Worm (Caenorhabditis elegans) whole organism, late embryonic: ENCODE measurements around the gene srg-45.

ENCODE experiments used
- C38D4.7 ChIP-seq: fragments of 200-800 bp; sonication (Bioruptor generic); optimal IDR thresholded peaks from 2 replicates; lab custom pipeline; 2018; ENCODE audit warnings: mild to moderate bottlenecking, missing genetic modification characterization, moderate library complexity, missing compliant biosample characterization
- K09A11.1 ChIP-seq: sonication (generic microtip); optimal IDR thresholded peaks from 2 replicates; lab custom pipeline; 2017; ENCODE audit warnings: antibody characterized with exemption, mild to moderate bottlenecking, missing genetic modification characterization, missing compliant biosample characterization; ENCODE audit not compliant: insufficient read depth
- Y22D7AL.16 ChIP-seq: sonication (generic microtip); optimal IDR thresholded peaks from 2 replicates; lab custom pipeline; 2016; ENCODE audit warnings: missing genetic modification characterization, missing compliant biosample characterization
- ceh-18 ChIP-seq: sonication (generic microtip); optimal IDR thresholded peaks from 2 replicates; lab custom pipeline; 2016; ENCODE audit warnings: missing genetic modification characterization, missing compliant biosample characterization
- ceh-22 ChIP-seq: sonication (generic microtip); optimal IDR thresholded peaks from 2 replicates; lab custom pipeline; 2017; ENCODE audit warnings: missing biosample characterization, missing genetic modification characterization
- ceh-30 ChIP-seq: fragments of 150-350 bp; optimal IDR thresholded peaks from 2 replicates; lab custom pipeline; 2014; ENCODE audit warnings: missing biosample characterization, missing genetic modification characterization
- ceh-31 ChIP-seq: sonication (generic microtip); optimal IDR thresholded peaks from 2 replicates; lab custom pipeline; 2016; ENCODE audit warnings: missing genetic modification characterization, missing compliant biosample characterization
- ceh-45 ChIP-seq: fragments of 200-800 bp; sonication (Bioruptor generic); IDR thresholded peaks from 2 replicates; pipeline ENCODE4 v1.3.6; 2022; ENCODE audit warnings: missing genetic modification reagents, missing genetic modification characterization, missing compliant biosample characterization
- ceh-9 ChIP-seq: sonication (generic microtip); optimal IDR thresholded peaks from 2 replicates; lab custom pipeline; 2016; ENCODE audit warnings: mild to moderate bottlenecking, missing genetic modification characterization, inconsistent platforms, missing compliant biosample characterization
- che-1 ChIP-seq: sonication (generic microtip); optimal IDR thresholded peaks from 2 replicates; lab custom pipeline; 2016; ENCODE audit warnings: mild to moderate bottlenecking, missing genetic modification characterization, missing compliant biosample characterization
- dve-1 ChIP-seq: sonication (generic microtip); optimal IDR thresholded peaks from 2 replicates; lab custom pipeline; 2017; ENCODE audit warnings: antibody characterized with exemption, mild to moderate bottlenecking, missing genetic modification characterization, missing compliant biosample characterization
- elt-2 ChIP-seq: sonication (generic microtip); optimal IDR thresholded peaks from 2 replicates; lab custom pipeline; 2016; ENCODE audit warnings: missing genetic modification reagents, missing genetic modification characterization, missing compliant biosample characterization
- elt-4 ChIP-seq: sonication (generic microtip); optimal IDR thresholded peaks from 2 replicates; lab custom pipeline; 2016; ENCODE audit warnings: missing genetic modification characterization, missing compliant biosample characterization
- ets-4 ChIP-seq: sonication (generic microtip); optimal IDR thresholded peaks from 2 replicates; lab custom pipeline; 2016; ENCODE audit warnings: missing genetic modification characterization, missing compliant biosample characterization
- gmeb-2 ChIP-seq: sonication (generic microtip); optimal IDR thresholded peaks from 2 replicates; lab custom pipeline; 2016; ENCODE audit warnings: missing genetic modification characterization, inconsistent platforms, missing compliant biosample characterization
- hlh-13 ChIP-seq: fragments of 200-800 bp; sonication (Bioruptor generic); optimal IDR thresholded peaks from 2 replicates; lab custom pipeline; 2018; ENCODE audit warnings: mild to moderate bottlenecking, missing genetic modification characterization, missing compliant biosample characterization
- hlh-8 ChIP-seq: sonication (generic microtip); optimal IDR thresholded peaks from 2 replicates; lab custom pipeline; 2016; ENCODE audit warnings: missing genotype, missing genetic modification characterization, missing compliant biosample characterization
- madf-2 ChIP-seq: sonication (generic microtip); optimal IDR thresholded peaks from 2 replicates; lab custom pipeline; 2017; ENCODE audit warnings: missing genetic modification characterization, missing compliant biosample characterization
- nfya-1 ChIP-seq: sonication (generic microtip); optimal IDR thresholded peaks from 2 replicates; lab custom pipeline; 2017; ENCODE audit warnings: missing genetic modification characterization, mild to moderate bottlenecking, missing compliant biosample characterization, antibody characterized with exemption, moderate library complexity
- nhr-11 ChIP-seq: fragments of 150-350 bp; optimal IDR thresholded peaks from 2 replicates; lab custom pipeline; 2014; ENCODE audit warnings: missing biosample characterization, missing genetic modification characterization
- nhr-232 ChIP-seq: sonication (generic microtip); optimal IDR thresholded peaks from 2 replicates; lab custom pipeline; 2016; ENCODE audit warnings: missing genetic modification characterization, missing compliant biosample characterization
- npax-4 ChIP-seq: sonication (generic microtip); optimal IDR thresholded peaks from 2 replicates; lab custom pipeline; 2016; ENCODE audit warnings: missing genetic modification characterization, missing compliant biosample characterization
- pag-3 ChIP-seq: sonication (generic microtip); optimal IDR thresholded peaks from 2 replicates; lab custom pipeline; 2016; ENCODE audit warnings: missing compliant biosample characterization, missing genetic modification characterization, borderline replicate concordance
- pax-1 ChIP-seq: fragments of 150-350 bp; optimal IDR thresholded peaks from 2 replicates; lab custom pipeline; 2014; ENCODE audit warnings: missing biosample characterization, missing genetic modification characterization
- pqm-1 ChIP-seq: sonication (generic microtip); optimal IDR thresholded peaks from 2 replicates; lab custom pipeline; 2016; ENCODE audit warnings: missing genetic modification characterization, missing compliant biosample characterization
- pros-1 ChIP-seq: fragments of 150-350 bp; optimal IDR thresholded peaks from 2 replicates; lab custom pipeline; 2014; ENCODE audit warnings: missing biosample characterization, missing genetic modification reagents, missing genetic modification characterization
- sox-4 ChIP-seq: sonication (generic microtip); optimal IDR thresholded peaks from 2 replicates; lab custom pipeline; 2017; ENCODE audit warnings: mild to moderate bottlenecking, missing genetic modification characterization, inconsistent platforms, missing compliant biosample characterization
- tbx-7 ChIP-seq: sonication (generic microtip); optimal IDR thresholded peaks from 2 replicates; lab custom pipeline; 2016; ENCODE audit warnings: missing genotype, missing genetic modification characterization, missing compliant biosample characterization
- unc-42 ChIP-seq: sonication (generic microtip); optimal IDR thresholded peaks from 2 replicates; lab custom pipeline; 2016; ENCODE audit warnings: missing genotype, missing genetic modification characterization, missing compliant biosample characterization
- unc-55 ChIP-seq: sonication (generic microtip); optimal IDR thresholded peaks from 2 replicates; lab custom pipeline; 2017; ENCODE audit warnings: missing biosample characterization, missing genetic modification reagents, missing genetic modification characterization
- unc-86 ChIP-seq: sonication (generic microtip); optimal IDR thresholded peaks from 2 replicates; lab custom pipeline; 2016; ENCODE audit warnings: missing genetic modification characterization, missing compliant biosample characterization

The srg-45 gene

ce11 chrV:12317894-12318553 lies 10.7 kb downstream of the srg-45 start, which contains the start of the genes R04F11.5 and R04F11.2 (continued):
- TF ChIP-seq Y22D7AL.16 (tag; lab: Kevin White, UChicago), result no peak
- TF ChIP-seq npax-4 (tag; lab: Kevin White, UChicago), result no peak
- TF ChIP-seq ceh-18 (tag; lab: Kevin White, UChicago), result peak; percentile 8
- no peak for TF ChIP-seq nhr-11
- peak; percentile 84 for TF ChIP-seq nfya-1 (tag; lab: Kevin White, UChicago)
- TF ChIP-seq, all 69 proteins: peak for 6

- TF ChIP-seq elt-2 (tag; lab: Kevin White, UChicago), result no peak
- TF ChIP-seq C38D4.7, result no peak
- TF ChIP-seq pag-3 (tag; lab: Kevin White, UChicago), result no peak
- no peak for TF ChIP-seq sox-4 (tag; lab: Kevin White, UChicago)
- TF ChIP-seq ets-4 (tag; lab: Kevin White, UChicago), result no peak
- TF ChIP-seq ceh-30 (tag; lab: Kevin White, UChicago), result no peak
- TF ChIP-seq pros-1, result no peak
- no peak for TF ChIP-seq ceh-22 (tag; lab: Kevin White, UChicago)
- TF ChIP-seq K09A11.1, result no peak
- TF ChIP-seq nfya-1 (tag; lab: Kevin White, UChicago), result no peak
- TF ChIP-seq dve-1 (tag; lab: Kevin White, UChicago), result no peak
- TF ChIP-seq elt-4 (tag; lab: Kevin White, UChicago), result no peak
- no peak for TF ChIP-seq ceh-9 (tag; lab: Kevin White, UChicago)
- TF ChIP-seq hlh-8 (tag; lab: Kevin White, UChicago), result no peak
- TF ChIP-seq gmeb-2 (tag; lab: Kevin White, UChicago), result no peak
- TF ChIP-seq nhr-232, result no peak
- TF ChIP-seq pqm-1 (tag; lab: Kevin White, UChicago), result no peak
Observed at ce11 chrV:12320274-12320839, 13.1 kb downstream of the srg-45 start.

ce11 chrV:12326638-12327037 lies 19.3 kb downstream of the srg-45 start:
- TF ChIP-seq ceh-45 (GFP tag; lab: Robert Waterston, UW) (no peak), pax-1 (no peak)

ce11 chrV:12329173-12329572 lies 21.9 kb downstream of the srg-45 start:
- TF ChIP-seq unc-42 (tag; lab: Kevin White, UChicago) (peak; percentile 75), K09A11.1 (no peak)

ce11 chrV:12331820-12332219 lies 24.5 kb downstream of the srg-45 start:
- TF ChIP-seq elt-4 (tag; lab: Kevin White, UChicago) (no peak), madf-2 (peak; percentile 22), che-1 (peak; percentile 40), hlh-13 (GFP tag; lab: Kevin White, UChicago) (peak; percentile 16)
- TF ChIP-seq, all 69 proteins: peak for 3

ce11 chrV:12334387-12334786 lies 27.1 kb downstream of the srg-45 start:
- TF ChIP-seq unc-55 (GFP tag; lab: Kevin White, UChicago) (peak; percentile 4), K09A11.1 (no peak), pros-1 (no peak)

- no peak for TF ChIP-seq tbx-7 (tag; lab: Kevin White, UChicago)
- no peak for TF ChIP-seq unc-86 (tag; lab: Kevin White, UChicago)
- no peak for TF ChIP-seq ceh-31 (tag; lab: Kevin White, UChicago)
Observed at ce11 chrV:12337894-12338293, 30.6 kb downstream of the srg-45 start, which contains the start of gene twk-13. TSS of gene twk-13 (minus strand) at chrV:12337994.
